Fruit fly (Drosophila melanogaster) whole organism, embryonic: ENCODE measurements around the gene CG14650.

Experiments used
- Abd-B ChIP-seq: fragments of 200-800 bp; sonication (Bioruptor generic); optimal IDR thresholded peaks from 2 replicates; lab custom pipeline; 2018; ENCODE audit warnings: missing biosample characterization, mild to moderate bottlenecking, missing genetic modification characterization, moderate library complexity
- Asciz ChIP-seq: fragments of 200-800 bp; sonication (Bioruptor generic); optimal IDR thresholded peaks from 2 replicates; lab custom pipeline; 2017; ENCODE audit warnings: missing biosample characterization, mild to moderate bottlenecking, missing genetic modification characterization, missing genetic modification reagents
- Atf-2 ChIP-seq: fragments of 200-800 bp; sonication (Bioruptor generic); optimal IDR thresholded peaks from 2 replicates; lab custom pipeline; 2016; ENCODE audit warnings: missing biosample characterization, missing genetic modification characterization
- B-H1 ChIP-seq: fragments of 200-800 bp; sonication (Bioruptor generic); IDR thresholded peaks from 3 replicates; pipeline ENCODE4 v1.3.6; 2022; ENCODE audit warnings: missing biosample characterization, missing genetic modification characterization
- Bgb ChIP-seq: fragments of 200-800 bp; sonication (Bioruptor generic); IDR thresholded peaks from 2 replicates; pipeline ENCODE4 v1.3.6; 2022; ENCODE audit warnings: missing biosample characterization, missing genetic modification characterization; ENCODE audit not compliant: partially characterized antibody
- CG10321 ChIP-seq: fragments of 200-800 bp; sonication (Bioruptor generic); IDR thresholded peaks from 2 replicates; pipeline ENCODE4 v1.3.6; 2022; ENCODE audit warnings: missing biosample characterization, missing genetic modification characterization
- CG10654 ChIP-seq: fragments of 200-800 bp; sonication (Bioruptor generic); optimal IDR thresholded peaks from 2 replicates; lab custom pipeline; 2016; ENCODE audit warnings: missing biosample characterization, missing genetic modification characterization
- CG10959 ChIP-seq: fragments of 200-800 bp; sonication (Bioruptor generic); IDR thresholded peaks from 2 replicates; pipeline ENCODE4 v1.3.6; 2022; ENCODE audit warnings: missing biosample characterization, missing genetic modification characterization
- CG12299 ChIP-seq: fragments of 200-800 bp; sonication (Bioruptor generic); optimal IDR thresholded peaks from 2 replicates; lab custom pipeline; 2018; ENCODE audit warnings: missing biosample characterization, mild to moderate bottlenecking, missing genetic modification characterization
- CG12744 ChIP-seq: fragments of 200-800 bp; sonication (Bioruptor generic); optimal IDR thresholded peaks from 2 replicates; lab custom pipeline; 2016; ENCODE audit warnings: missing biosample characterization, missing genetic modification characterization
- CG15479 ChIP-seq: fragments of 200-800 bp; sonication (Bioruptor generic); optimal IDR thresholded peaks from 3 replicates; lab custom pipeline; 2019; ENCODE audit warnings: missing biosample characterization, mild to moderate bottlenecking, missing genetic modification characterization, moderate library complexity
- CG16779 ChIP-seq: fragments of 200-800 bp; sonication (Bioruptor generic); IDR thresholded peaks from 2 replicates; pipeline ENCODE4 v1.3.6; 2022; ENCODE audit warnings: missing biosample characterization, missing genetic modification characterization
- CG17186 ChIP-seq: fragments of 200-800 bp; sonication (Bioruptor generic); optimal IDR thresholded peaks from 3 replicates; lab custom pipeline; 2017; ENCODE audit warnings: missing biosample characterization, missing genetic modification reagents, missing genetic modification characterization
- CG17328 ChIP-seq: fragments of 200-800 bp; sonication (Bioruptor generic); IDR thresholded peaks from 2 replicates; pipeline ENCODE4 v1.3.6; 2022; ENCODE audit warnings: missing biosample characterization, missing genetic modification characterization
- CG2129 ChIP-seq: fragments of 200-800 bp; sonication (Bioruptor generic); IDR thresholded peaks from 2 replicates; pipeline ENCODE4 v1.3.6; 2022; ENCODE audit warnings: missing biosample characterization, missing genetic modification characterization; ENCODE audit not compliant: partially characterized antibody
- CG31224 ChIP-seq: fragments of 200-800 bp; sonication (Bioruptor generic); IDR thresholded peaks from 2 replicates; pipeline ENCODE4 v1.3.6; 2022; ENCODE audit warnings: missing biosample characterization, missing genetic modification characterization
- CG4360 ChIP-seq: fragments of 200-800 bp; sonication (Bioruptor generic); IDR thresholded peaks from 2 replicates; pipeline ENCODE4 v1.3.6; 2022; ENCODE audit warnings: missing biosample characterization, missing genetic modification characterization
- CG6765 ChIP-seq: fragments of 200-800 bp; sonication (Bioruptor generic); optimal IDR thresholded peaks from 3 replicates; lab custom pipeline; 2017; ENCODE audit warnings: missing biosample characterization, mild to moderate bottlenecking, missing genetic modification characterization
- CG7357 ChIP-seq: fragments of 200-800 bp; sonication (Bioruptor generic); IDR thresholded peaks from 3 replicates; pipeline ENCODE4 v1.3.6; 2022; ENCODE audit warnings: missing biosample characterization, missing genetic modification characterization
- CTCF ChIP-seq: fragments of 200-800 bp; sonication (Bioruptor generic); optimal IDR thresholded peaks from 2 replicates; lab custom pipeline; 2017; ENCODE audit warnings: missing biosample characterization, mild to moderate bottlenecking, missing genetic modification characterization, moderate library complexity
- Dip2 ChIP-seq: fragments of 200-800 bp; sonication (Bioruptor generic); IDR thresholded peaks from 2 replicates; pipeline ENCODE4 v1.3.6; 2022; ENCODE audit warnings: missing biosample characterization, missing genetic modification characterization
- Gug ChIP-seq: fragments of 200-800 bp; sonication (Bioruptor generic); IDR thresholded peaks from 4 replicates; pipeline ENCODE4 v1.3.6; 2022; ENCODE audit warnings: missing biosample characterization, missing genetic modification characterization
- HHEX ChIP-seq: fragments of 200-800 bp; sonication (Bioruptor generic); optimal IDR thresholded peaks from 3 replicates; lab custom pipeline; 2017; ENCODE audit warnings: missing biosample characterization, mild to moderate bottlenecking, missing genetic modification characterization, missing genetic modification reagents
- Hsf ChIP-seq: fragments of 200-800 bp; sonication (Bioruptor generic); optimal IDR thresholded peaks from 3 replicates; lab custom pipeline; 2016; ENCODE audit warnings: missing biosample characterization, missing genetic modification characterization
- Ravus ChIP-seq: fragments of 200-800 bp; sonication (Bioruptor generic); IDR thresholded peaks from 2 replicates; pipeline ENCODE4 v1.3.6; 2022; ENCODE audit warnings: missing biosample characterization, missing genetic modification characterization
- Side ChIP-seq: fragments of 200-800 bp; sonication (Bioruptor generic); optimal IDR thresholded peaks from 2 replicates; lab custom pipeline; 2016; ENCODE audit warnings: missing biosample characterization, missing genetic modification characterization
- ara ChIP-seq: fragments of 200-800 bp; sonication (Bioruptor generic); IDR thresholded peaks from 2 replicates; pipeline ENCODE4 v1.3.6; 2022; ENCODE audit warnings: missing biosample characterization, missing genetic modification characterization
- ato ChIP-seq: fragments of 200-800 bp; sonication (Bioruptor generic); IDR thresholded peaks from 2 replicates; pipeline ENCODE4 v1.3.6; 2022; ENCODE audit warnings: missing biosample characterization, missing genetic modification characterization; ENCODE audit not compliant: partially characterized antibody
- bigmax ChIP-seq: fragments of 200-800 bp; sonication (Bioruptor generic); optimal IDR thresholded peaks from 2 replicates; lab custom pipeline; 2018; ENCODE audit warnings: missing biosample characterization, mild to moderate bottlenecking, missing genetic modification characterization
- cad ChIP-seq: fragments of >200 bp; optimal IDR thresholded peaks from 2 replicates; lab custom pipeline; 2017; ENCODE audit warnings: missing biosample characterization, missing genetic modification characterization
- chm ChIP-seq: fragments of 200-800 bp; sonication (Bioruptor generic); IDR thresholded peaks from 2 replicates; pipeline ENCODE4 v1.3.6; 2022; ENCODE audit warnings: missing biosample characterization, missing genetic modification characterization
- esg ChIP-seq: fragments of 200-800 bp; sonication (Bioruptor generic); conservative IDR thresholded peaks from 2 replicates; pipeline ENCODE4 v1.3.6; 2022; ENCODE audit warnings: missing biosample characterization, missing genetic modification characterization
- eve ChIP-seq, 2 experiments: fragments of >200 bp; optimal IDR thresholded peaks; 2 replicates each; lab custom pipeline; 2017; ENCODE audit warnings: missing biosample characterization in 2 of 2, missing genetic modification characterization in 2 of 2
- ftz-f1 ChIP-seq: fragments of 200-800 bp; sonication (Bioruptor generic); optimal IDR thresholded peaks from 2 replicates; lab custom pipeline; 2016; ENCODE audit warnings: missing biosample characterization, missing genetic modification characterization
- fu2 ChIP-seq: fragments of 200-800 bp; sonication (Bioruptor generic); optimal IDR thresholded peaks from 2 replicates; lab custom pipeline; 2016; ENCODE audit warnings: missing biosample characterization, missing genetic modification characterization
- grau ChIP-seq: fragments of 200-800 bp; optimal IDR thresholded peaks from 3 replicates; lab custom pipeline; 2019; ENCODE audit warnings: missing biosample characterization, mild to moderate bottlenecking, missing genetic modification characterization, moderate library complexity
- knrl ChIP-seq: fragments of 200-800 bp; sonication (Bioruptor generic); IDR thresholded peaks from 3 replicates; pipeline ENCODE4 v1.3.6; 2022; ENCODE audit warnings: missing biosample characterization, missing genetic modification characterization; ENCODE audit not compliant: partially characterized antibody
- lilli ChIP-seq: fragments of 200-800 bp; sonication (Bioruptor generic); optimal IDR thresholded peaks from 3 replicates; lab custom pipeline; 2016; ENCODE audit warnings: missing biosample characterization, missing genetic modification characterization
- lov ChIP-seq, 2 experiments: fragments of 200-800 bp in 1 of 2; fragments of >200 bp in 1 of 2; sonication (Bioruptor generic) in 1 of 2; IDR thresholded peaks in 1 of 2; optimal IDR thresholded peaks in 1 of 2; 2 replicates in 1 of 2; 3 replicates in 1 of 2; pipeline versions ENCODE4 v1.3.6 to Lab custom; 2017 to 2022; ENCODE audit warnings: missing biosample characterization in 1 of 2, missing genetic modification characterization in 1 of 2
- nom ChIP-seq: fragments of 200-800 bp; sonication (Bioruptor generic); optimal IDR thresholded peaks from 2 replicates; lab custom pipeline; 2017; ENCODE audit warnings: missing biosample characterization, missing genetic modification characterization, mild to moderate bottlenecking, moderate library complexity, missing genetic modification reagents
- pfk ChIP-seq: fragments of 200-800 bp; sonication (Bioruptor generic); optimal IDR thresholded peaks from 2 replicates; lab custom pipeline; 2018; ENCODE audit warnings: missing biosample characterization, mild to moderate bottlenecking, missing genetic modification characterization, moderate library complexity
- prd ChIP-seq, 3 experiments: fragments of >200 bp in 2 of 3; fragments of 200-800 bp in 1 of 3; sonication (Bioruptor generic) in 1 of 3; optimal IDR thresholded peaks in 2 of 3; IDR thresholded peaks in 1 of 3; 2 replicates in 2 of 3; 3 replicates in 1 of 3; pipeline versions ENCODE4 v1.3.6 to Lab custom; 2017 to 2022; ENCODE audit warnings: missing biosample characterization in 1 of 3, missing genetic modification characterization in 1 of 3
- ranshi ChIP-seq: fragments of 200-800 bp; sonication (Bioruptor generic); IDR thresholded peaks from 2 replicates; pipeline ENCODE4 v1.3.6; 2022; ENCODE audit warnings: missing biosample characterization, missing genetic modification characterization
- sim ChIP-seq: fragments of 200-800 bp; sonication (Bioruptor generic); IDR thresholded peaks from 2 replicates; pipeline ENCODE4 v1.3.6; 2022; ENCODE audit warnings: missing biosample characterization, missing genetic modification characterization
- sna ChIP-seq: fragments of 200-800 bp; sonication (Bioruptor generic); IDR thresholded peaks from 2 replicates; pipeline ENCODE4 v1.3.6; 2022; ENCODE audit warnings: missing biosample characterization, missing genetic modification characterization; ENCODE audit not compliant: partially characterized antibody
- tx ChIP-seq: fragments of 200-800 bp; sonication (Bioruptor generic); optimal IDR thresholded peaks from 2 replicates; lab custom pipeline; 2016; ENCODE audit warnings: missing biosample characterization, missing genetic modification characterization
- vvl ChIP-seq: fragments of 200-800 bp; sonication (Bioruptor generic); IDR thresholded peaks from 2 replicates; pipeline ENCODE4 v1.3.6; 2022; ENCODE audit warnings: missing biosample characterization, missing genetic modification characterization
- zf30C ChIP-seq: fragments of 200-800 bp; sonication (Bioruptor generic); optimal IDR thresholded peaks from 3 replicates; lab custom pipeline; 2018; ENCODE audit warnings: missing biosample characterization, mild to moderate bottlenecking, missing genetic modification characterization
- zfh1 ChIP-seq: fragments of 200-800 bp; sonication (Bioruptor generic); IDR thresholded peaks from 3 replicates; pipeline ENCODE4 v1.3.6; 2022; ENCODE audit warnings: missing biosample characterization, missing genetic modification characterization

Gene CG14650

DNA sequence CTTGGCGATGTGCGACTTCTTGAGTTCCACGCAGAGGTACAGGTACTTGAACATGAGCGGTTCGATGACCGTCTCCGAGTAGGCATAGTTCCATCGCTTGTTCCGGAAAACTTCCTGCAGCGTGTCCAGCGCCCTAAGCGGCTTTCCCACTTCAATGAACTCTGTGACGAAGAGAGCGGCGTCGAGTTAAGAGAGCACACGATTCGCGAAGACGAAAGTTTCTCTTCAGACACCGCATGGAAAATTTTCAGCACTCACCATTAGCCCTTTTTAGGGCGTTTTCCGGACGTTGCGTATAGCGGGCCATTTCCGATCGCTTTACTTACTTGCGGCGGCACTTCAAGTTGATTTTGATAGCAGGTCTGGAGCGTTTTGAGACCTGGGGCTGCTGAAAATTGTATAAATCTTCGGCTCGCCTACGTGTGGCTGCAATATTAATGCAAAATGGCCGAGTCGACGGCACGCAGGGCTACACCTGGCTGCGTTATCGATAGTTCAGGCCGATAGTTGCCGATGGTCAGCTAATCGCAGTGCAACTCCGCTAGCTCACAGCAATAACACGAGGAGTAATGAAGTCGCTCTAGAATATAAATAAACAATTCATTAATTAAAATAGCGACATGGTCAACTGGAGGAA is 3.6 kb upstream of the CG14650 start, which contains the start of the genes eIF3a and CG1074 (continued):
- TF ChIP-seq Dip2 (GFP tag; lab: Robert Waterston, UW), result no peak
- peak; percentile 39; the same call in 1 of the 2 replicates for TF ChIP-seq CG10321 (GFP tag; lab: Robert Waterston, UW)
- TF ChIP-seq Abd-B, result no peak
- no peak for TF ChIP-seq prd (optimal IDR thresholded peaks at IDR 0.05; lab: Kevin White, UChicago)
- TF ChIP-seq prd (GFP tag; IDR thresholded peaks at IDR 0.05; lab: Robert Waterston, UW), result peak; percentile 41; the same call in 2 of the 3 replicates
- peak; percentile 97 for TF ChIP-seq knrl (GFP tag; lab: Robert Waterston, UW)
- peak; percentile 54 for TF ChIP-seq CG12744 (GFP tag; lab: Kevin White, UChicago)
- peak; percentile 90 for TF ChIP-seq CG17186 (GFP tag; lab: Kevin White, UChicago)
- no peak for TF ChIP-seq zf30C (GFP tag; lab: Kevin White, UChicago)
- TF ChIP-seq sna (GFP tag; lab: Robert Waterston, UW), result peak; percentile 93
- peak; percentile 52 for TF ChIP-seq CTCF
- peak; percentile 83 for TF ChIP-seq nom (GFP tag; lab: Kevin White, UChicago)
- peak; percentile 73 for TF ChIP-seq Side (GFP tag; lab: Kevin White, UChicago)
- no peak for TF ChIP-seq CG31224
- TF ChIP-seq pfk (GFP tag; lab: Kevin White, UChicago), result peak; percentile 72
- TF ChIP-seq sim (GFP tag; lab: Robert Waterston, UW), result no peak
- TF ChIP-seq Gug (GFP tag; lab: Robert Waterston, UW), result peak; percentile 56; the same call in 1 of the 4 replicates
- peak; percentile 65 for TF ChIP-seq ftz-f1 (GFP tag; lab: Kevin White, UChicago)
- peak; percentile 64 for TF ChIP-seq ranshi
- TF ChIP-seq esg, result no peak
- TF ChIP-seq fu2 (GFP tag; lab: Kevin White, UChicago), result peak; percentile 0
- no peak for TF ChIP-seq CG4360 (GFP tag; lab: Robert Waterston, UW)
- no peak for TF ChIP-seq Asciz (GFP tag; lab: Kevin White, UChicago)
- peak; percentile 13 for TF ChIP-seq CG15479
- peak; percentile 79 for TF ChIP-seq lilli (GFP tag; lab: Kevin White, UChicago)
- peak; percentile 17; the same call in 1 of the 3 replicates for TF ChIP-seq B-H1 (GFP tag; lab: Robert Waterston, UW)
- peak; percentile 46 for TF ChIP-seq bigmax (GFP tag; lab: Kevin White, UChicago)
- TF ChIP-seq HHEX, result peak; percentile 74
- peak; percentile 85 for TF ChIP-seq vvl (GFP tag; lab: Robert Waterston, UW)
- no peak for TF ChIP-seq lov (optimal IDR thresholded peaks at IDR 0.05; lab: Kevin White, UChicago)
- TF ChIP-seq lov (GFP tag; IDR thresholded peaks at IDR 0.05; lab: Robert Waterston, UW), result peak; percentile 59; the same call in 1 of the 3 replicates
- no peak for TF ChIP-seq tx
- TF ChIP-seq cad (GFP tag; lab: Kevin White, UChicago), result no peak
- TF ChIP-seq Bgb (GFP tag; lab: Robert Waterston, UW), result peak; percentile 99
- peak; percentile 40 for TF ChIP-seq CG10654
- peak; percentile 83 for TF ChIP-seq CG2129 (GFP tag; lab: Robert Waterston, UW)
- TF ChIP-seq eve (GFP tag; optimal IDR thresholded peaks at IDR 0.05; lab: Kevin White, UChicago), result no peak
- TF ChIP-seq ato, result peak; percentile 98
- TF ChIP-seq CG17328, result peak; percentile 50; the same call in 1 of the 2 replicates
- TF ChIP-seq grau (tag; lab: Kevin White, UChicago), result peak; percentile 64
- peak; percentile 60 for TF ChIP-seq CG12299 (tag; lab: Kevin White, UChicago)
- TF ChIP-seq CG7357 (GFP tag; lab: Robert Waterston, UW), result no peak
- TF ChIP-seq zfh1 (GFP tag; lab: Robert Waterston, UW), result peak; percentile 74; the same call in 2 of the 3 replicates
- peak; percentile 65 for TF ChIP-seq Hsf
- no peak for TF ChIP-seq Ravus (GFP tag; lab: Robert Waterston, UW)
- TF ChIP-seq chm (GFP tag; lab: Robert Waterston, UW), result peak; percentile 83
- peak; percentile 41; the same call in 1 of the 2 replicates for TF ChIP-seq CG10959 (GFP tag; lab: Robert Waterston, UW)
- TF ChIP-seq CG16779, result 0 out of 2 replicates have a peak, but pooled peaks have one; percentile 65
- TF ChIP-seq Atf-2 (GFP tag; lab: Kevin White, UChicago), result peak; percentile 49
- peak; percentile 73 for TF ChIP-seq CG6765 (GFP tag; lab: Kevin White, UChicago)
- TF ChIP-seq ara, result peak; percentile 47; the same call in 1 of the 2 replicates
